Worm (Caenorhabditis elegans): ENCODE measurements around the gene K04E7.1.

DNA sequence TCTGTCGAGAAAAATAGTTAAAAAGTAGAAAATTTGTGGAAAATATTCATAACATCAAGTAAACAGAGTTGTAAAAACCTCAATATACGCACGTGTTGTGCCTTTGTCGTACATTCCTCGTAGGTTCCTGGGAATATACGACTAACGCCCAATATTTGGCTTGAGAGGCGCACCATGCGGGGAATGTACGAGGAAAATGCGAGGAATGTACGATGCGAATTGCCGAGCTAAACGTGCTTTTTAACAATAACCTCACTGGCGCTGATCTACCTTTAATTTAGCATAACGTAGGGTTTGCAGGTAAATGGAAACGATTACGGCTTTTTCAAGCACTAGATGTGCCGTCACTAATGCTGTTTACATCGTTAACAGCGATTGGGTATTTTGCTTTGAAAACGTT is 6.7 kb downstream of the K04E7.1 start, which contains the start of gene C15B12.9:
- TF ChIP-seq W03F9.2 (tag; optimal IDR thresholded peaks at IDR 0.05) (no peak), him-1 (tag; optimal IDR thresholded peaks at IDR 0.05) (no peak), dao-5 (tag; optimal IDR thresholded peaks at IDR 0.05) (no peak)
